Worm (Caenorhabditis elegans): Measurements from ENCODE around the gene EEED8.12.

The EEED8.12 gene

DNA sequence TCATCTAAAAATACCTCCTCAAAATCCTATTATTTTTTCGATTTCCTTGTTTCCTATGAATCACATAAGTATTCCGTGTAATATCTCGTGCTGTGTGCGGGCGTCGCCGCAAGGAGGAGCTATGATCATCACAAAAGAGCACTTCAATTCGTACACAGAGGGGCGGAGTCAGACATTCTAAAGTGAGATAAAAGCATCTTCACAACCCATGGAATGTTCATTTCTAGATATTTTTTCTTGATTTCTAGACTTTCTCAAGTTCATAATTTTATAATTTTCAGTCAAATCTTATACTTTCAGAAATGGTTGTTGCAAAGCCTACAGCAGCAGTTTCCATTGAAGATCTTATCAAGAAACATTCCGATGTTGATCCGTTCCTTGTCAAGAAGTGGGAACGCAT lies 38.6 kb upstream of the EEED8.12 start, which contains the start of gene cex-1:
cex-1 (plus strand) TSS at position 301 of the 400 bp plus-strand sequence.
- TF ChIP-seq K12H6.12 (tag; optimal IDR thresholded peaks at IDR 0.05) (no peak), ceh-58 (GFP tag; IDR thresholded peaks at IDR 0.05) (no peak), F52B5.7 (tag; optimal IDR thresholded peaks at IDR 0.05) (no peak), tbx-9 (tag; optimal IDR thresholded peaks at IDR 0.05; ENCODE audit: borderline replicate concordance) (no peak), pha-4 (tag; optimal IDR thresholded peaks at IDR 0.05) (no peak), athp-1 (tag; optimal IDR thresholded peaks at IDR 0.05) (no peak), nhr-179 (tag; optimal IDR thresholded peaks at IDR 0.05) (no peak), lin-35 (GFP tag; optimal IDR thresholded peaks at IDR 0.05) (no peak), F57A8.1 (GFP tag; optimal IDR thresholded peaks at IDR 0.05) (no peak), B0035.1 (tag; optimal IDR thresholded peaks at IDR 0.05) (no peak), nhr-80 (tag; optimal IDR thresholded peaks at IDR 0.05) (no peak)

DNA sequence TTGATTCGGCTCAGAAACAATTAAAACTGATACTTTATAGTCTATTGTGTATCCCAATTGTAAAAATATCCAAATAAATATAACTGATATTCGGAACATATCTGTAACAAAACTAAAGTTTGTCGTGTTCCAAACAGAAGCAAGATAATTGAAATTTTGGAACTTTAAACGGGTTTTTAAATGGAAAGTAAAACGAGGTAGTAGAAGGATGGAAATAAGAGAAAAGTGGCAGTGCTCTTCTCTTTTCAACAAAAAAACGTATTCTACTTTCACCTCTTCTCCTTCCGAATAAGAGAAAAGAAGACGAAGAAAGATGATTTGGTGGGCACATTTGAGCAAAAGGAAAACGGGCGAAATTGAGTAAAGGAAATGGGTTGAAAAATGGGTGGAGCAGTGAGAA lies 37.7 kb upstream of the EEED8.12 start, which contains the start of gene nmr-1:
nmr-1 (minus strand) TSS at position 101 of the 400 bp plus-strand sequence.
- no peak for TF ChIP-seq rpc-1 (optimal IDR thresholded peaks at IDR 0.05)
- TF ChIP-seq rpc-1 (tag; optimal IDR thresholded peaks at IDR 0.05): no peak

DNA sequence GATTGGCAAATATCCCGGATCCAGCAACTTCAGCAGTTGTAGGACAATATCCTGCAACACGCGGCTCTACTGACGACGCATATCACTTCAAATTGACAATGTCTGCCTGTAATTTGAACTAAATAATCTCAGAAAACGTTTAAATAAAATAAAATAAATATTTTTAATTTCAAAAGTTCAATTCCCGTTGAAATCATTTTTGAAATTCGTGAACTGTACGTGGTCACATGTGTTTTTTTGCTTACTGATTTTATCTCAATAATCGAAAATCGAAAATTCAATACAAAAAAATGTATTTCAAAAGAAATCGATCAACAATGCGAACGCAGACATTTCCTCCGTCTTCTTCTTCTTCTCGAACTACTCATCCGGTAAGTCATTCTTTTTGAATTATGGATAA lies 28.8 kb upstream of the EEED8.12 start, which contains the start of gene F07F6.1:
F07F6.1 (plus strand) TSS at position 301 of the 400 bp plus-strand sequence.
- TF ChIP-seq dpff-1 (tag; optimal IDR thresholded peaks at IDR 0.05) (no peak), gei-17 (GFP tag; optimal IDR thresholded peaks at IDR 0.05) (no peak), F10E7.11 (tag; optimal IDR thresholded peaks at IDR 0.05) (no peak), him-1 (tag; optimal IDR thresholded peaks at IDR 0.05) (no peak), B0019.2 (GFP tag; conservative IDR thresholded peaks at IDR 0.05) (no peak), lsl-1 (GFP tag; optimal IDR thresholded peaks at IDR 0.05) (no peak), ztf-3 (GFP tag; optimal IDR thresholded peaks at IDR 0.05) (no peak), nhr-90 (tag; optimal IDR thresholded peaks at IDR 0.05) (no peak), sptf-2 (GFP tag; optimal IDR thresholded peaks at IDR 0.05) (no peak), ceh-100 (GFP tag; IDR thresholded peaks at IDR 0.05) (no peak), lin-26 (GFP tag; IDR thresholded peaks at IDR 0.05) (no peak), zfh-2 (GFP tag; conservative IDR thresholded peaks at IDR 0.05) (no peak), nfyb-1 (GFP tag; IDR thresholded peaks at IDR 0.05) (no peak), ztf-25 (GFP tag; IDR thresholded peaks at IDR 0.05) (no peak), lin-35 (GFP tag; optimal IDR thresholded peaks at IDR 0.05) (no peak), F52B5.7 (tag; optimal IDR thresholded peaks at IDR 0.05) (no peak)

DNA sequence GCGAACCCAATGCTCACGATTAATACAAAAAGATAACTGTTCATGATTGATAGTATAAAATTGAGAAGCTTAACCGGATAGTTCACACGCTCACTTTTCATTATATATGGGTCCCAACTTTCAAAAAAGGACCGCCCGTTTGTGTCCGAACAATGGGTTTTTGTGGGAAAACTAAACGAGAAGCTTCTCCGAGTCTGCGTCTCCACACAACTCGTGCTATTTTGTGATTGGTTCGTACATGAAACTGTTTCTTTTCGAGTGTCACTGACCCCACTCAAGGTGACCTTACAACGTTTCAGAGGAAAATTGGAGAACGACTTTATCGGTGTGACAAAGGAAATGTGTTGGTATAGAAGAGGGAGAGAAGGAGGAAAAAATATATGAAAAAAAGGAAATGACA lies 28.0 kb upstream of the EEED8.12 start, which contains the start of gene dct-5:
dct-5 (minus strand) TSS at position 101 of the 400 bp plus-strand sequence.
- TF ChIP-seq zim-3 (tag; optimal IDR thresholded peaks at IDR 0.05) (no peak), aptf-2 (GFP tag; conservative IDR thresholded peaks at IDR 0.05) (no peak), efl-1 (GFP tag; optimal IDR thresholded peaks at IDR 0.05) (no peak), chd-7 (tag; optimal IDR thresholded peaks at IDR 0.05) (no peak), K12H6.12 (tag; optimal IDR thresholded peaks at IDR 0.05) (no peak), ztf-22 (GFP tag; optimal IDR thresholded peaks at IDR 0.05) (no peak), F55B11.4 (tag; optimal IDR thresholded peaks at IDR 0.05; ENCODE audit: borderline replicate concordance, insufficient read depth) (no peak), madf-10 (tag; optimal IDR thresholded peaks at IDR 0.05) (no peak), ekl-4 (GFP tag; IDR thresholded peaks at IDR 0.05) (no peak)
